Worm (Caenorhabditis elegans): ENCODE data around the gene srh-120.

The srh-120 gene

DNA sequence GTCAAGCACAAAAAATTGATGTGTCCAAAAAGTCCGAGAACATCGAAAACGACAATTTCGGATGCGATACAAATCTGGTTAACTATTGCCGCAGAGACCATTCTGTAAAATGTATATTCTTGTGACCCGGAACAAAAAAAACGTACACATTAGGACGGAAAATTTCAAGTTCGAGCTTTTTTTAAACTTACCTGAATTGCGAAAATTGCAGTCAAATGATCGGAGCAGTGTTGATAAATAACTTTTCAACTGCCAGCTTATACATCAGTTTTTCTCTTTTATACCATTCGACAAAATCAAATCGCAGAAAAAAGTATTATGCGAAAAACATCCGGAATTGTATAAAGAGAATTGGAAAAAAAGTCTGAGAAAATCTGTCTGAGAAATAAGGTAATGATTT lies 42.8 kb downstream of the srh-120 start, which contains the start of gene srsx-2:
srsx-2 (minus strand) TSS at position 101 of the 400 bp plus-strand sequence.
- TF ChIP-seq nhr-28 (tag; optimal IDR thresholded peaks at IDR 0.05): no peak
- TF ChIP-seq nhr-23 (tag; optimal IDR thresholded peaks at IDR 0.05): no peak
- TF ChIP-seq nhr-67 (tag; optimal IDR thresholded peaks at IDR 0.05): no peak
- no peak for TF ChIP-seq lin-39 (tag; optimal IDR thresholded peaks at IDR 0.05)
- TF ChIP-seq fkh-10 (GFP tag; optimal IDR thresholded peaks at IDR 0.05): no peak
- TF ChIP-seq fos-1 (tag; optimal IDR thresholded peaks at IDR 0.05): no peak
- TF ChIP-seq nhr-25 (tag; optimal IDR thresholded peaks at IDR 0.05): no peak
- no peak for TF ChIP-seq ztf-4 (tag; optimal IDR thresholded peaks at IDR 0.05)
- TF ChIP-seq R02D3.7 (tag; optimal IDR thresholded peaks at IDR 0.05): no peak
- TF ChIP-seq elt-1 (tag; optimal IDR thresholded peaks at IDR 0.05): no peak
- TF ChIP-seq daf-12 (tag; optimal IDR thresholded peaks at IDR 0.05): no peak
- no peak for TF ChIP-seq pqm-1 (tag; optimal IDR thresholded peaks at IDR 0.05)
- no peak for TF ChIP-seq fkh-2 (tag; optimal IDR thresholded peaks at IDR 0.05)
- TF ChIP-seq nhr-76 (tag; optimal IDR thresholded peaks at IDR 0.05): no peak
- TF ChIP-seq nhr-43 (tag; optimal IDR thresholded peaks at IDR 0.05; ENCODE audit: poor library complexity, severe bottlenecking): no peak
- no peak for TF ChIP-seq nhr-237 (tag; optimal IDR thresholded peaks at IDR 0.05)
- no peak for TF ChIP-seq ceh-82 (tag; optimal IDR thresholded peaks at IDR 0.05)
- no peak for TF ChIP-seq tbx-2 (tag; optimal IDR thresholded peaks at IDR 0.05)

- no peak for TF ChIP-seq nhr-11 (tag; optimal IDR thresholded peaks at IDR 0.05)
- TF ChIP-seq elt-3 (tag; optimal IDR thresholded peaks at IDR 0.05): no peak
Measured at ce11 chrV:17439406-17439805, 43.9 kb downstream of the srh-120 start, which contains the start of gene srh-154. srh-154 (plus strand) TSS chrV:17439706.

All from whole organism, L3 larva.